Worm (Caenorhabditis elegans) whole organism, late embryonic: ENCODE measurements around the gene F16G10.1.

Source experiments
- K09A11.1 ChIP-seq: sonication (generic microtip); optimal IDR thresholded peaks from 2 replicates; lab custom pipeline; 2017; ENCODE audit warnings: antibody characterized with exemption, mild to moderate bottlenecking, missing genetic modification characterization, missing compliant biosample characterization; ENCODE audit not compliant: insufficient read depth
- T23F11.4 ChIP-seq: fragments of 200-800 bp; sonication (Bioruptor generic); optimal IDR thresholded peaks from 2 replicates; lab custom pipeline; 2018; ENCODE audit warnings: mild to moderate bottlenecking, missing genetic modification characterization, missing compliant biosample characterization
- ama-1 ChIP-seq: fragments of 150-350 bp; optimal IDR thresholded peaks from 2 replicates; lab custom pipeline; 2014
- ceh-9 ChIP-seq: sonication (generic microtip); optimal IDR thresholded peaks from 2 replicates; lab custom pipeline; 2016; ENCODE audit warnings: mild to moderate bottlenecking, missing genetic modification characterization, inconsistent platforms, missing compliant biosample characterization
- fkh-10 ChIP-seq: fragments of 150-350 bp; optimal IDR thresholded peaks from 2 replicates; lab custom pipeline; 2014; ENCODE audit warnings: missing biosample characterization, missing genetic modification reagents, missing genetic modification characterization
- hlh-30 ChIP-seq: sonication (generic microtip); optimal IDR thresholded peaks from 2 replicates; lab custom pipeline; 2017; ENCODE audit warnings: antibody characterized with exemption, missing genetic modification characterization, missing compliant biosample characterization; ENCODE audit not compliant: insufficient read depth
- lin-11 ChIP-seq: fragments of 200-800 bp; sonication (Bioruptor generic); optimal IDR thresholded peaks from 2 replicates; lab custom pipeline; 2018; ENCODE audit warnings: mild to moderate bottlenecking, missing genetic modification characterization, missing compliant biosample characterization
- nfya-1 ChIP-seq: sonication (generic microtip); optimal IDR thresholded peaks from 2 replicates; lab custom pipeline; 2017; ENCODE audit warnings: missing genetic modification characterization, mild to moderate bottlenecking, missing compliant biosample characterization, antibody characterized with exemption, moderate library complexity
- nhr-11 ChIP-seq: fragments of 150-350 bp; optimal IDR thresholded peaks from 2 replicates; lab custom pipeline; 2014; ENCODE audit warnings: missing biosample characterization, missing genetic modification characterization
- pha-4 ChIP-seq: fragments of 150-350 bp; optimal IDR thresholded peaks from 2 replicates; lab custom pipeline; 2018; ENCODE audit warnings: missing biosample characterization, missing genetic modification reagents, missing genetic modification characterization
- sox-4 ChIP-seq: sonication (generic microtip); optimal IDR thresholded peaks from 2 replicates; lab custom pipeline; 2017; ENCODE audit warnings: mild to moderate bottlenecking, missing genetic modification characterization, inconsistent platforms, missing compliant biosample characterization
- ttx-3 ChIP-seq: sonication (generic microtip); optimal IDR thresholded peaks from 2 replicates; lab custom pipeline; 2016; ENCODE audit warnings: missing genetic modification reagents, missing genetic modification characterization, missing compliant biosample characterization
- unc-86 ChIP-seq: sonication (generic microtip); optimal IDR thresholded peaks from 2 replicates; lab custom pipeline; 2016; ENCODE audit warnings: missing genetic modification characterization, missing compliant biosample characterization
- ztf-16 ChIP-seq: sonication (generic microtip); optimal IDR thresholded peaks from 2 replicates; lab custom pipeline; 2017; ENCODE audit warnings: missing genetic modification characterization, missing compliant biosample characterization

DNA sequence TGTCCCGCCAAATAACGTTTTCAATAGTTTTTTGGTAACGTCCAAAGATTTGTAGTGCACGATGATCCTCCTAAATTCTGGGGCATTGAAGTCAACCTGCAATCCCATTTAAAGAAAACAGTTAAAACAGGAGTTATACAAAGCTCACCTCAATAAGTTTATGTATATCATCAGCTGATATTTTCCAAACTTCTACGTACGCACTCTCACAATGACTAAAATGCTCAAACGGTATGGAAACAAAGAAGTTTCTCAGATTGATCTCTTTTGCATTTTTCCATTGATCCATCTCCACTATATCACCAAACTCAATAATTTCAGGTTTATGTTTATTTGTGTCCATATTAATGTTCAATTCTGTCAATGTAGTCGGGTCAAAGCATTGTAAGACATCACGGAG, 7.5 kb downstream of the F16G10.1 start:
- TF ChIP-seq ama-1 (no peak), ceh-9 (tag; lab: Kevin White, UChicago) (no peak), ztf-16 (tag; lab: Kevin White, UChicago) (no peak), sox-4 (tag; lab: Kevin White, UChicago) (no peak), nhr-11 (tag; lab: Kevin White, UChicago) (no peak), T23F11.4 (GFP tag; lab: Kevin White, UChicago) (no peak), unc-86 (tag; lab: Kevin White, UChicago) (no peak), fkh-10 (GFP tag; lab: Kevin White, UChicago) (no peak), lin-11 (tag; lab: Kevin White, UChicago) (no peak), hlh-30 (no peak), pha-4 (tag; lab: Kevin White, UChicago) (no peak), K09A11.1 (no peak), ttx-3 (tag; lab: Kevin White, UChicago) (no peak), nfya-1 (tag; lab: Kevin White, UChicago) (no peak)
